Worm (Caenorhabditis elegans) whole organism, L4 larva: Measurements from ENCODE around the gene smu-2.

Experiments used
- nhr-41 ChIP-seq: fragments of 200-800 bp; sonication (Bioruptor generic); IDR thresholded peaks from 2 replicates; pipeline ENCODE4 v1.3.6; 2022; ENCODE audit warnings: missing genetic modification reagents, missing genetic modification characterization, missing compliant biosample characterization
- skn-1 ChIP-seq: fragments of 150-350 bp; optimal IDR thresholded peaks from 2 replicates; lab custom pipeline; 2014; ENCODE audit warnings: missing biosample characterization, missing genetic modification characterization

DNA sequence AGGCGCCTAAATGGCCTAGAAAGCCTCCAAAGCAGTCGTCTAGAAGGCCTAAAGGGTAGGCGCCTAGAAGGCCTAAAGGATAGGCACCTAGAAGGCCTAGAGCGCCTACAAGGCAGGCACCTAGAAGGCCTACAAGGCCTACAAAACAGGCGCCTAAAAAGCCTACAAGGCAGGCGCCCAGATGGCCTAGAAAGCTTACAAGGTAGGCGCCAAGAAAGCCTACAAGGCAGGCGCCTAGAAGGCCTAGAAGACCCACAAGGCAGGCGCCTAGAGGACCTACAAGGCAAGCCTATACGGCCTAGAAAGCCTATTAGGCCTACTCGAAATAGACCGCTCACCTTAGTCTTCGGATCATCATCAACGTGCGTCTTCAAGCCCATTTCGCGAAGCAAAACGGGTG, 19.8 kb downstream of the smu-2 start:
- TF ChIP-seq nhr-41 (GFP tag; lab: Robert Waterston, UW) (no peak), skn-1 (no peak)
